Fruit fly (Drosophila melanogaster): ENCODE results near the gene CG42523.

CG42523 gene

DNA sequence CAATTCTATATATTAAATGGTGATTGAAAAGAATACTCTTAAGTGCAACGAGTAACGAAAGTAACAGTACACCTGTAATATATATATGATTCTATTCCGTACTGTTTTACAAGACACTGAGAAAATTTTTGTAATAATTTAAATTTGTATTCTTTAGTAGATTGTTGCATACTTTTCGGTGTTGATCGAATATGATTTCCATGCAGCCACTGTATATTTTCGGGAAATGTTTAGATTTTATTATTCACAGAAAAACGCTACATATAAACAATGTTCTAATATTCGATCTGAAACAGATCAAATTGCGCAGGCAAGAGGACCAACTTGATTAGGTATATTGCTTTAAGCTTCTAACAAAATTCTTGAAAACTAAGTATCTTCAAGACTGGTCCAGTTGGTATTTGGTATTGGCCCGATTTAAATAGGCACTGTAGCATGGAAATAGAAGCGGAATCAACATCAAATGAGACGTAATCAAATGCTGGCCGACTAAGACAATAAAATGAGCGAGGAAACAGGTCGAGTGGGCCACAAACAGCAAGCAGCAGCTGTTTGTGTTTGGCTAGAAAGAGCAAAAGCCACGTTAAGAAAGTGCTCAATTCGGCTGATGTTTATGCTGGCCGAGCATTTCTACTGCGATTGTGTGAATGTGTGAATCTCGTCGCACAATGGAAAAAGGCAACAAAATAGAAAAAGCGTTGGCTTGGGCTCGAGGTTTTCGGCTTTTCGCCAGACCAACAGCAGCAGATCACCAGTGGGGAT is 49.7 kb downstream of the CG42523 start, which contains the start of gene CG15629 (continued):
- no peak for TF ChIP-seq CG6254 (GFP tag; optimal IDR thresholded peaks at IDR 0.05)
- peak; percentile 63 for TF ChIP-seq kni (GFP tag; optimal IDR thresholded peaks at IDR 0.05)
- no peak for TF ChIP-seq Fer2 (tag; optimal IDR thresholded peaks at IDR 0.05)
- no peak for TF ChIP-seq CG17186 (GFP tag; optimal IDR thresholded peaks at IDR 0.05)
- TF ChIP-seq mld (GFP tag; IDR thresholded peaks at IDR 0.05; ENCODE audit: partially characterized antibody) = no peak; the same call in 2 of the 3 replicates
- no peak for TF ChIP-seq CG10321 (GFP tag; IDR thresholded peaks at IDR 0.05)
- peak; percentile 41; the same call in 1 of the 2 replicates for TF ChIP-seq CG32532 (GFP tag; IDR thresholded peaks at IDR 0.05)
- no peak for TF ChIP-seq psq (GFP tag; optimal IDR thresholded peaks at IDR 0.05)
- TF ChIP-seq klu (GFP tag; IDR thresholded peaks at IDR 0.05) = no peak
- TF ChIP-seq CG17802 (tag; optimal IDR thresholded peaks at IDR 0.05) = no peak
- TF ChIP-seq CG7963 (GFP tag; IDR thresholded peaks at IDR 0.05; ENCODE audit: partially characterized antibody) = no peak
- 0 out of 2 replicates have a peak, but pooled peaks have one; percentile 8 for TF ChIP-seq bbx (GFP tag; IDR thresholded peaks at IDR 0.05; ENCODE audit: partially characterized antibody)
- no peak for TF ChIP-seq CG17612 (GFP tag; IDR thresholded peaks at IDR 0.05)
- no peak for TF ChIP-seq hkb (optimal IDR thresholded peaks at IDR 0.05)
- no peak for TF ChIP-seq hkb (GFP tag; IDR thresholded peaks at IDR 0.05)
- TF ChIP-seq nmo (GFP tag; optimal IDR thresholded peaks at IDR 0.05) = no peak
- peak; percentile 20 for TF ChIP-seq oc (tag; optimal IDR thresholded peaks at IDR 0.05)
- no peak for TF ChIP-seq HLH54F (GFP tag; optimal IDR thresholded peaks at IDR 0.05)
- TF ChIP-seq CG13424 (tag; optimal IDR thresholded peaks at IDR 0.05) = no peak
- peak in 1 of 2 experiments; percentile 35 for TF ChIP-seq Pdp1 (GFP tag; optimal IDR thresholded peaks at IDR 0.05)
- TF ChIP-seq NFAT (GFP tag; IDR thresholded peaks at IDR 0.05) = no peak
- no peak for TF ChIP-seq Atf6 (GFP tag; IDR thresholded peaks at IDR 0.05)
- TF ChIP-seq CG1602 (GFP tag; optimal IDR thresholded peaks at IDR 0.05) = no peak
- TF ChIP-seq Dip3 (GFP tag; optimal IDR thresholded peaks at IDR 0.05) = no peak
- peak; percentile 56 for TF ChIP-seq pros (GFP tag; optimal IDR thresholded peaks at IDR 0.05)
- TF ChIP-seq CG4404 (GFP tag; IDR thresholded peaks at IDR 0.05) = no peak
- no peak for TF ChIP-seq slbo (GFP tag; IDR thresholded peaks at IDR 0.05)
- TF ChIP-seq NC2β (GFP tag; optimal IDR thresholded peaks at IDR 0.05) = no peak
- peak; percentile 62 for TF ChIP-seq abd-A (tag; optimal IDR thresholded peaks at IDR 0.05)
- peak; percentile 97 for TF ChIP-seq zf30C (GFP tag; optimal IDR thresholded peaks at IDR 0.05)
- TF ChIP-seq gce (GFP tag; IDR thresholded peaks at IDR 0.05) = no peak
- TF ChIP-seq z (GFP tag; IDR thresholded peaks at IDR 0.05) = peak; percentile 77; the same call in 2 of the 3 replicates
- no peak for TF ChIP-seq CG1603 (tag; optimal IDR thresholded peaks at IDR 0.05)
- no peak for TF ChIP-seq odd (GFP tag; optimal IDR thresholded peaks at IDR 0.05)
- TF ChIP-seq amos (GFP tag; IDR thresholded peaks at IDR 0.05; ENCODE audit: partially characterized antibody) = peak; percentile 25; the same call in 1 of the 2 replicates
- TF ChIP-seq CG18262 (tag; optimal IDR thresholded peaks at IDR 0.05) = no peak
- TF ChIP-seq Usf (GFP tag; optimal IDR thresholded peaks at IDR 0.05) = no peak
- no peak for TF ChIP-seq CG10366 (GFP tag; IDR thresholded peaks at IDR 0.05)
- TF ChIP-seq pan (optimal IDR thresholded peaks at IDR 0.05) = no peak
- TF ChIP-seq pan (GFP tag; optimal IDR thresholded peaks at IDR 0.05 in 1 of 2, IDR thresholded peaks at IDR 0.05 in 1 of 2) = no peak

DNA sequence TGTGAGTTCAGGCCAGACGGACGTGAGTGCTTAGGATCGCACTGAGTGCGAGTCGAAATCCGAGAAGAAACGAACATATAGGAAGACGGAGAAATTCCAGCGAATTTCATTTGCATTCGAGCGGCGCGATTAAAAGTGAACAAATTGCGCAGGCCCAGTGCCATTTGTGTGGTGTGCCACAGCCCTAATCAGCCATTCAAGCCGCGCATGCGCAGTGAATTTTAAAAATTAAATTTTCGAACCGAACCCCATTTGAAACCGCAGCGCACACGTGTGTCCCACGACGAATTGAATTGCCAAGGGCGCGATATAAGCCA is 50.3 kb downstream of the CG42523 start:
- 0 out of 2 replicates have a peak, but pooled peaks have one; percentile 30 for TF ChIP-seq CG5953 (GFP tag; IDR thresholded peaks at IDR 0.05)
- peak; percentile 7 for TF ChIP-seq Blimp-1 (GFP tag; optimal IDR thresholded peaks at IDR 0.05)
- no peak for TF ChIP-seq CG11695 (GFP tag; IDR thresholded peaks at IDR 0.05)
- 0 out of 3 replicates have a peak, but pooled peaks have one; percentile 14 for TF ChIP-seq ken (GFP tag; IDR thresholded peaks at IDR 0.05)
- TF ChIP-seq sr (GFP tag; IDR thresholded peaks at IDR 0.05) = 0 out of 3 replicates have a peak, but pooled peaks have one; percentile 3
- peak; percentile 6 for TF ChIP-seq cwo (GFP tag; optimal IDR thresholded peaks at IDR 0.05)
- TF ChIP-seq CG2678 (tag; optimal IDR thresholded peaks at IDR 0.05) = no peak
- peak; percentile 48 for TF ChIP-seq CG18764 (GFP tag; optimal IDR thresholded peaks at IDR 0.05)
- TF ChIP-seq z (GFP tag; IDR thresholded peaks at IDR 0.05) = 0 out of 3 replicates have a peak, but pooled peaks have one; percentile 2
- peak; percentile 60 for TF ChIP-seq sd (tag; optimal IDR thresholded peaks at IDR 0.05)
- TF ChIP-seq Ets65A (GFP tag) = peak; percentile 58
- peak; percentile 40 for TF ChIP-seq sens (GFP tag)
- 0 out of 3 replicates have a peak, but pooled peaks have one; percentile 21 for TF ChIP-seq hb (GFP tag; IDR thresholded peaks at IDR 0.05; ENCODE audit: partially characterized antibody)

Data from whole organism, embryonic.